Fruit fly (Drosophila melanogaster) Kc167 (cell line): ENCODE results near the gene Bet5.

Experiments
- Myc ChIP-seq: fragments of >200 bp; optimal IDR thresholded peaks from 2 replicates; lab custom pipeline; 2017; ENCODE audit warnings: missing external identifiers
- Sin3A ChIP-seq: fragments of >200 bp; optimal IDR thresholded peaks from 2 replicates; lab custom pipeline; 2018; ENCODE audit warnings: missing external identifiers
- h ChIP-seq: fragments of >200 bp; optimal IDR thresholded peaks from 3 replicates; lab custom pipeline; 2018; ENCODE audit warnings: missing external identifiers
- insv ChIP-seq: fragments of >200 bp; optimal IDR thresholded peaks from 3 replicates; lab custom pipeline; 2018; ENCODE audit warnings: missing external identifiers
- psq ChIP-seq: fragments of >200 bp; optimal IDR thresholded peaks from 2 replicates; lab custom pipeline; 2017; ENCODE audit warnings: missing external identifiers
- ttk ChIP-seq: sonication (Bioruptor generic); optimal IDR thresholded peaks from 2 replicates; lab custom pipeline; 2017; ENCODE audit warnings: missing external identifiers

dm6 chr3R:30202898-30203103 lies 22.8 kb downstream of the Bet5 start, which contains the start of gene CG9743:
- no peak for TF ChIP-seq ttk (lab: Kevin White, UChicago)
- no peak for TF ChIP-seq h (lab: Kevin White, UChicago)
- no peak for TF ChIP-seq psq
- TF ChIP-seq Myc (lab: Kevin White, UChicago): no peak
- TF ChIP-seq Sin3A (lab: Kevin White, UChicago): no peak
- no peak for TF ChIP-seq insv (lab: Kevin White, UChicago)
